Fruit fly (Drosophila melanogaster) whole organism, embryonic: ENCODE data around the gene CG7484.

ENCODE experiments used
- Asciz ChIP-seq: fragments of 200-800 bp; sonication (Bioruptor generic); optimal IDR thresholded peaks from 2 replicates; lab custom pipeline; 2017; ENCODE audit warnings: missing biosample characterization, mild to moderate bottlenecking, missing genetic modification characterization, missing genetic modification reagents
- B-H2 ChIP-seq: fragments of 200-800 bp; sonication (Bioruptor generic); optimal IDR thresholded peaks from 2 replicates; lab custom pipeline; 2018; ENCODE audit warnings: missing biosample characterization, mild to moderate bottlenecking, missing genetic modification characterization
- CG11093 ChIP-seq: fragments of 200-800 bp; sonication (Bioruptor generic); IDR thresholded peaks from 3 replicates; pipeline ENCODE4 v1.3.6; 2022; ENCODE audit warnings: missing biosample characterization, missing genetic modification characterization
- CG12769 ChIP-seq: fragments of 200-800 bp; sonication (Bioruptor generic); optimal IDR thresholded peaks from 2 replicates; lab custom pipeline; 2019; ENCODE audit warnings: missing biosample characterization, mild to moderate bottlenecking, missing genetic modification characterization, moderate library complexity
- CG13894 ChIP-seq: fragments of 200-800 bp; sonication (Bioruptor generic); optimal IDR thresholded peaks from 3 replicates; lab custom pipeline; 2018; ENCODE audit warnings: missing biosample characterization, mild to moderate bottlenecking, missing genetic modification characterization, moderate library complexity
- CG1602 ChIP-seq: fragments of 200-800 bp; sonication (Bioruptor generic); optimal IDR thresholded peaks from 3 replicates; lab custom pipeline; 2016; ENCODE audit warnings: missing biosample characterization, missing genetic modification characterization
- CG16779 ChIP-seq: fragments of 200-800 bp; sonication (Bioruptor generic); IDR thresholded peaks from 2 replicates; pipeline ENCODE4 v1.3.6; 2022; ENCODE audit warnings: missing biosample characterization, missing genetic modification characterization
- CG17912 ChIP-seq: fragments of 200-800 bp; sonication (Bioruptor generic); optimal IDR thresholded peaks from 2 replicates; lab custom pipeline; 2018; ENCODE audit warnings: missing biosample characterization, mild to moderate bottlenecking, missing genetic modification characterization
- CG30431 ChIP-seq: fragments of 200-800 bp; sonication (Bioruptor generic); optimal IDR thresholded peaks from 2 replicates; lab custom pipeline; 2017; ENCODE audit warnings: missing biosample characterization, missing genetic modification characterization
- CG3065 ChIP-seq: fragments of 200-800 bp; sonication (Bioruptor generic); optimal IDR thresholded peaks from 2 replicates; lab custom pipeline; 2016; ENCODE audit warnings: missing biosample characterization, missing genetic modification characterization
- CG31388 ChIP-seq: fragments of 200-800 bp; sonication (Bioruptor generic); optimal IDR thresholded peaks from 2 replicates; lab custom pipeline; 2016; ENCODE audit warnings: missing biosample characterization, missing genetic modification characterization
- CG33213 ChIP-seq: fragments of 200-800 bp; sonication (Bioruptor generic); optimal IDR thresholded peaks from 3 replicates; lab custom pipeline; 2016; ENCODE audit warnings: missing biosample characterization, missing genetic modification characterization
- CG34376 ChIP-seq: fragments of 200-800 bp; sonication (Bioruptor generic); optimal IDR thresholded peaks from 2 replicates; lab custom pipeline; 2018; ENCODE audit warnings: missing biosample characterization, mild to moderate bottlenecking, missing genetic modification characterization
- CG42726 ChIP-seq: fragments of 200-800 bp; sonication (Bioruptor generic); IDR thresholded peaks from 2 replicates; pipeline ENCODE4 v1.3.6; 2022; ENCODE audit warnings: missing biosample characterization, missing genetic modification characterization; ENCODE audit not compliant: partially characterized antibody
- CG43689 ChIP-seq: fragments of 200-800 bp; sonication (Bioruptor generic); IDR thresholded peaks from 2 replicates; pipeline ENCODE4 v1.3.6; 2022; ENCODE audit warnings: missing biosample characterization, missing genetic modification characterization
- CG4820 ChIP-seq: fragments of 200-800 bp; sonication (Bioruptor generic); optimal IDR thresholded peaks from 3 replicates; lab custom pipeline; 2016; ENCODE audit warnings: missing biosample characterization, missing genetic modification characterization
- CG5180 ChIP-seq: fragments of 200-800 bp; sonication (Bioruptor generic); optimal IDR thresholded peaks from 3 replicates; lab custom pipeline; 2017; ENCODE audit warnings: missing biosample characterization, missing genetic modification characterization, mild to moderate bottlenecking, moderate library complexity, missing genetic modification reagents
- CG6272 ChIP-seq: fragments of 200-800 bp; sonication (Bioruptor generic); IDR thresholded peaks from 2 replicates; pipeline ENCODE4 v1.3.6; 2022; ENCODE audit warnings: missing biosample characterization, missing genetic modification characterization
- CG8478 ChIP-seq: fragments of >200 bp; optimal IDR thresholded peaks from 2 replicates; lab custom pipeline; 2018
- CG8765 ChIP-seq: fragments of 200-800 bp; sonication (Bioruptor generic); IDR thresholded peaks from 2 replicates; pipeline ENCODE4 v1.3.6; 2022; ENCODE audit warnings: missing biosample characterization, missing genetic modification characterization
- CG9797 ChIP-seq: fragments of 200-800 bp; sonication (Bioruptor generic); optimal IDR thresholded peaks from 3 replicates; lab custom pipeline; 2018; ENCODE audit warnings: missing biosample characterization, mild to moderate bottlenecking, missing genetic modification characterization
- Dll ChIP-seq: fragments of 200-800 bp; sonication (Bioruptor generic); IDR thresholded peaks from 4 replicates; pipeline ENCODE4 v1.3.6; 2022; ENCODE audit warnings: missing biosample characterization, missing genetic modification characterization; ENCODE audit not compliant: partially characterized antibody
- Doc3 ChIP-seq: fragments of 200-800 bp; sonication (Bioruptor generic); IDR thresholded peaks from 3 replicates; pipeline ENCODE4 v1.3.6; 2022; ENCODE audit warnings: missing biosample characterization, missing genetic modification characterization; ENCODE audit not compliant: partially characterized antibody
- E2f2 ChIP-seq: fragments of 200-800 bp; sonication (Bioruptor generic); IDR thresholded peaks from 2 replicates; pipeline ENCODE4 v1.3.6; 2022; ENCODE audit warnings: missing biosample characterization, missing genetic modification characterization
- Elba2 ChIP-seq: fragments of 200-800 bp; sonication (Bioruptor generic); optimal IDR thresholded peaks from 3 replicates; lab custom pipeline; 2016; ENCODE audit warnings: missing biosample characterization, missing genetic modification characterization
- Ets65A ChIP-seq: fragments of 200-800 bp; sonication (Bioruptor generic); peaks from one replicate; lab custom pipeline; 2016; ENCODE audit warnings: missing biosample characterization, missing genetic modification characterization
- HLH4C ChIP-seq: fragments of 200-800 bp; sonication (Bioruptor generic); IDR thresholded peaks from 3 replicates; pipeline ENCODE4 v1.3.6; 2022; ENCODE audit warnings: missing biosample characterization, missing genetic modification characterization; ENCODE audit not compliant: partially characterized antibody
- Hmr ChIP-seq: fragments of 200-800 bp; sonication (Bioruptor generic); optimal IDR thresholded peaks from 3 replicates; lab custom pipeline; 2017; ENCODE audit warnings: mild to moderate bottlenecking, missing biosample characterization, missing genetic modification reagents, missing genetic modification characterization
- Kr ChIP-seq: fragments of 200-800 bp; sonication (Bioruptor generic); optimal IDR thresholded peaks from 2 replicates; lab custom pipeline; 2017; ENCODE audit warnings: missing biosample characterization, mild to moderate bottlenecking, missing genetic modification characterization
- Med ChIP-seq: fragments of 200-800 bp; sonication (Bioruptor generic); peaks from one replicate; lab custom pipeline; 2016; ENCODE audit warnings: missing biosample characterization, missing genetic modification characterization, mild to moderate bottlenecking, inconsistent platforms, moderate library complexity
- NC2α ChIP-seq: fragments of 200-800 bp; sonication (Bioruptor generic); optimal IDR thresholded peaks from 2 replicates; lab custom pipeline; 2016; ENCODE audit warnings: missing biosample characterization, missing genetic modification characterization
- NK7.1 ChIP-seq: fragments of 200-800 bp; sonication (Bioruptor generic); optimal IDR thresholded peaks from 3 replicates; lab custom pipeline; 2016; ENCODE audit warnings: missing biosample characterization, missing genetic modification characterization
- Taf1 ChIP-seq: fragments of 200-800 bp; sonication (Bioruptor generic); IDR thresholded peaks from 2 replicates; pipeline ENCODE4 v1.3.6; 2022; ENCODE audit warnings: missing biosample characterization, missing genetic modification characterization
- YL-1 ChIP-seq: fragments of 200-800 bp; sonication (Bioruptor generic); optimal IDR thresholded peaks from 3 replicates; lab custom pipeline; 2017; ENCODE audit warnings: missing biosample characterization, mild to moderate bottlenecking, missing genetic modification characterization
- bbx ChIP-seq: fragments of 200-800 bp; sonication (Bioruptor generic); IDR thresholded peaks from 2 replicates; pipeline ENCODE4 v1.3.6; 2022; ENCODE audit warnings: missing biosample characterization, missing genetic modification characterization; ENCODE audit not compliant: partially characterized antibody
- bigmax ChIP-seq: fragments of 200-800 bp; sonication (Bioruptor generic); optimal IDR thresholded peaks from 2 replicates; lab custom pipeline; 2018; ENCODE audit warnings: missing biosample characterization, mild to moderate bottlenecking, missing genetic modification characterization
- cwo ChIP-seq: fragments of 200-800 bp; sonication (Bioruptor generic); optimal IDR thresholded peaks from 3 replicates; lab custom pipeline; 2017; ENCODE audit warnings: missing biosample characterization, missing genetic modification characterization, mild to moderate bottlenecking, moderate library complexity, missing genetic modification reagents
- dysf ChIP-seq: fragments of 200-800 bp; sonication (Bioruptor generic); IDR thresholded peaks from 3 replicates; pipeline ENCODE4 v1.3.6; 2022; ENCODE audit warnings: missing biosample characterization, missing genetic modification characterization
- ems ChIP-seq: fragments of 200-800 bp; sonication (Bioruptor generic); optimal IDR thresholded peaks from 3 replicates; lab custom pipeline; 2016; ENCODE audit warnings: missing biosample characterization, missing genetic modification characterization
- grau ChIP-seq: fragments of 200-800 bp; optimal IDR thresholded peaks from 3 replicates; lab custom pipeline; 2019; ENCODE audit warnings: missing biosample characterization, mild to moderate bottlenecking, missing genetic modification characterization, moderate library complexity
- gsb ChIP-seq: fragments of 200-800 bp; sonication (Bioruptor generic); IDR thresholded peaks from 2 replicates; pipeline ENCODE4 v1.3.6; 2022; ENCODE audit warnings: missing biosample characterization, missing genetic modification characterization
- klu ChIP-seq: fragments of 200-800 bp; sonication (Bioruptor generic); IDR thresholded peaks from 2 replicates; pipeline ENCODE4 v1.3.6; 2022; ENCODE audit warnings: missing biosample characterization, missing genetic modification characterization
- lilli ChIP-seq: fragments of 200-800 bp; sonication (Bioruptor generic); optimal IDR thresholded peaks from 3 replicates; lab custom pipeline; 2016; ENCODE audit warnings: missing biosample characterization, missing genetic modification characterization
- onecut ChIP-seq: fragments of 200-800 bp; sonication (Bioruptor generic); IDR thresholded peaks from 2 replicates; pipeline ENCODE4 v1.3.6; 2022; ENCODE audit warnings: missing biosample characterization, missing genetic modification characterization
- org-1 ChIP-seq: fragments of 200-800 bp; sonication (Bioruptor generic); optimal IDR thresholded peaks from 2 replicates; lab custom pipeline; 2017; ENCODE audit warnings: missing biosample characterization, missing genetic modification characterization
- pb ChIP-seq: fragments of 200-800 bp; sonication (Bioruptor generic); optimal IDR thresholded peaks from 3 replicates; lab custom pipeline; 2016; ENCODE audit warnings: missing biosample characterization, missing genetic modification characterization
- sens ChIP-seq: fragments of 200-800 bp; sonication (Bioruptor generic); peaks from one replicate; lab custom pipeline; 2016; ENCODE audit warnings: missing biosample characterization, missing genetic modification characterization
- sima ChIP-seq: fragments of 200-800 bp; sonication (Bioruptor generic); optimal IDR thresholded peaks from 2 replicates; lab custom pipeline; 2016; ENCODE audit warnings: missing biosample characterization, missing genetic modification characterization
- trh ChIP-seq: fragments of 200-800 bp; sonication (Bioruptor generic); optimal IDR thresholded peaks from 2 replicates; lab custom pipeline; 2016; ENCODE audit warnings: missing biosample characterization, missing genetic modification characterization
- tup ChIP-seq: fragments of 200-800 bp; sonication (Bioruptor generic); optimal IDR thresholded peaks from 2 replicates; lab custom pipeline; 2016; ENCODE audit warnings: missing biosample characterization, mild to moderate bottlenecking, missing genetic modification characterization, moderate library complexity

CG7484 gene

DNA sequence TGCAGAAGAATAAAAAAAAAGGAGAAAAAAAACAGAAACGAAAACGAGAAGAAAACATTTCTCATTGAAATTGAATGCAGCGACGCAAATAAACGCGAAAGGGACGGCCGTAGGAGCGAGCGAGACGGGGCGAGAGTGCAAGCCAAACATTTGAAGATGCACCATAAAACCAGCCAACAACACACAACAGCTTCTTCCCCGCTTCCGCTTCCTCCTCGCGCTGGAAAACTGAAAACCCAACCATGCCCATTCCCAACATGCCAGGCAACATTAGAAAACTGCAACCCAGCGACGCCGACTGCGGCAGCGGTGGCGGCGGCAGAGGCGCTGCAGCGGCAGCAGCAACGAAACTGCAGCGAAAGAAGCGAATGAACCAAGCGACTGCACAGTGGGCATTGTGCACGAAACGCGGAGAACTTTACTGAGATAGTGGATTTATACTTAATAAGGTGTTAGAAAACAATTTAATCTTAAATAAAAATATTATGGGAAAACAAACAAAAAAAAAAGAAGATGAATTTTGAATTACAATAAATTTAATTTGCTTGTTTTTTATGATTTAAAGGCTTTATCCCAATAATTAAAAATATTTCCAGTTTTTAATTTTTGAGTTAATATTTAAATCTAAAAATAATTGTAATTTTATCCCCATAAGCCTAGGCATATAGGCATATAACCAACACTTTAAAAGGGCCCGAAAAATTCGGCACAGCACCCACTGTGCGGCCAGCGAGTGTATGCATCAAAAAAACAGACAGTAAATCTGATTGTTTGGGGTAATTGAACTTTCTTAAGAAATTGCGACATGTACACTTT lies 43.3 kb upstream of the CG7484 start (continued):
- no peak for TF ChIP-seq Taf1 (GFP tag; lab: Robert Waterston, UW)
- TF ChIP-seq cwo (GFP tag; lab: Kevin White, UChicago), result peak; percentile 1
- TF ChIP-seq CG16779 (GFP tag; lab: Robert Waterston, UW), result no peak
- no peak for TF ChIP-seq CG6272 (GFP tag; lab: Robert Waterston, UW)
- no peak for TF ChIP-seq tup
- no peak for TF ChIP-seq Hmr (GFP tag; lab: Kevin White, UChicago)
- TF ChIP-seq Doc3 (GFP tag; lab: Robert Waterston, UW), result no peak
- no peak for TF ChIP-seq CG33213
- TF ChIP-seq CG12769, result no peak
- peak; percentile 63 for TF ChIP-seq grau (tag; lab: Kevin White, UChicago)
- TF ChIP-seq HLH4C (GFP tag; lab: Robert Waterston, UW), result no peak
- peak; percentile 30; the same call in 1 of the 3 replicates for TF ChIP-seq dysf (GFP tag; lab: Robert Waterston, UW)
- peak; percentile 14 for TF ChIP-seq trh (GFP tag; lab: Kevin White, UChicago)
- no peak for TF ChIP-seq gsb (GFP tag; lab: Robert Waterston, UW)
- no peak for TF ChIP-seq sima (GFP tag; lab: Kevin White, UChicago)
- no peak for TF ChIP-seq B-H2 (GFP tag; lab: Kevin White, UChicago)
- TF ChIP-seq CG17912, result no peak
- 0 out of 3 replicates have a peak, but pooled peaks have one; percentile 18 for TF ChIP-seq CG11093 (GFP tag; lab: Robert Waterston, UW)
- TF ChIP-seq CG5180 (GFP tag; lab: Kevin White, UChicago), result peak; percentile 23
- no peak for TF ChIP-seq CG34376
- peak; percentile 21 for TF ChIP-seq Med (GFP tag; lab: Kevin White, UChicago)
- TF ChIP-seq CG31388, result no peak
- TF ChIP-seq YL-1 (GFP tag; lab: Kevin White, UChicago), result no peak
- TF ChIP-seq CG1602 (GFP tag; lab: Kevin White, UChicago), result peak; percentile 63
- no peak for TF ChIP-seq CG43689 (GFP tag; lab: Robert Waterston, UW)
- TF ChIP-seq bigmax (GFP tag; lab: Kevin White, UChicago), result no peak
- peak; percentile 32; the same call in 1 of the 2 replicates for TF ChIP-seq onecut (GFP tag; lab: Robert Waterston, UW)
- TF ChIP-seq lilli, result peak; percentile 33
- no peak for TF ChIP-seq NK7.1 (GFP tag; lab: Kevin White, UChicago)
- TF ChIP-seq CG42726, result no peak
- no peak for TF ChIP-seq CG3065 (GFP tag; lab: Kevin White, UChicago)
- no peak for TF ChIP-seq Dll (GFP tag; lab: Robert Waterston, UW)
- TF ChIP-seq CG13894 (tag; lab: Kevin White, UChicago), result no peak
- peak; percentile 71 for TF ChIP-seq Asciz (GFP tag; lab: Kevin White, UChicago)
- peak; percentile 26; the same call in 1 of the 2 replicates for TF ChIP-seq E2f2 (GFP tag; lab: Robert Waterston, UW)
- no peak for TF ChIP-seq NC2α (GFP tag; lab: Kevin White, UChicago)
- no peak for TF ChIP-seq Kr (GFP tag; lab: Kevin White, UChicago)
- TF ChIP-seq bbx (GFP tag; lab: Robert Waterston, UW), result no peak
- peak; percentile 6 for TF ChIP-seq org-1 (GFP tag; lab: Kevin White, UChicago)
- TF ChIP-seq klu, result no peak
- TF ChIP-seq CG8765 (GFP tag; lab: Robert Waterston, UW), result no peak
- TF ChIP-seq sens (GFP tag; lab: Kevin White, UChicago), result peak; percentile 92
- no peak for TF ChIP-seq CG8478 (lab: Kevin White, UChicago)
- TF ChIP-seq CG4820 (GFP tag; lab: Kevin White, UChicago), result peak; percentile 66
- TF ChIP-seq CG30431 (GFP tag; lab: Kevin White, UChicago), result peak; percentile 51
- no peak for TF ChIP-seq pb (GFP tag; lab: Kevin White, UChicago)
- no peak for TF ChIP-seq ems (GFP tag; lab: Kevin White, UChicago)
- no peak for TF ChIP-seq CG9797 (GFP tag; lab: Kevin White, UChicago)
- TF ChIP-seq Ets65A (GFP tag; lab: Kevin White, UChicago), result peak; percentile 71
- TF ChIP-seq Elba2 (GFP tag; lab: Kevin White, UChicago), result no peak
